Worm (Caenorhabditis elegans) whole organism, mixed stage, embryonic: ENCODE measurements around the gene EEED8.18.

Source experiments
- M03D4.4 ChIP-seq: sonication (generic microtip); optimal IDR thresholded peaks from 2 replicates; lab custom pipeline; 2017; ENCODE audit warnings: mild to moderate bottlenecking, missing genetic modification characterization, missing compliant biosample characterization
- ceh-83 ChIP-seq: fragments of 200-800 bp; sonication (Bioruptor generic); optimal IDR thresholded peaks from 2 replicates; lab custom pipeline; 2018; ENCODE audit warnings: mild to moderate bottlenecking, missing genetic modification characterization, missing compliant biosample characterization
- ces-1 ChIP-seq: fragments of 150-350 bp; optimal IDR thresholded peaks from 2 replicates; lab custom pipeline; 2014; ENCODE audit warnings: missing biosample characterization, missing genetic modification reagents, missing genetic modification characterization
- cnd-1 ChIP-seq: fragments of 200-800 bp; sonication (Bioruptor generic); optimal IDR thresholded peaks from 2 replicates; lab custom pipeline; 2018; ENCODE audit warnings: mild to moderate bottlenecking, missing genetic modification characterization, missing compliant biosample characterization
- lin-32 ChIP-seq: fragments of 200-800 bp; sonication (Bioruptor generic); optimal IDR thresholded peaks from 2 replicates; lab custom pipeline; 2018; ENCODE audit warnings: mild to moderate bottlenecking, missing genetic modification characterization, missing compliant biosample characterization
- mab-5 ChIP-seq: fragments of 150-350 bp; optimal IDR thresholded peaks from 2 replicates; lab custom pipeline; 2014; ENCODE audit warnings: missing biosample characterization, missing genetic modification characterization
- mep-1 ChIP-seq: fragments of 150-350 bp; optimal IDR thresholded peaks from 2 replicates; lab custom pipeline; 2017; ENCODE audit warnings: missing biosample characterization, missing genetic modification reagents, missing genetic modification characterization, inconsistent platforms
- nhr-237 ChIP-seq: fragments of 150-350 bp; optimal IDR thresholded peaks from 2 replicates; lab custom pipeline; 2014; ENCODE audit warnings: missing biosample characterization, missing genetic modification characterization
- sem-2 ChIP-seq: fragments of 200-800 bp; sonication (Bioruptor generic); optimal IDR thresholded peaks from 2 replicates; lab custom pipeline; 2018; ENCODE audit warnings: mild to moderate bottlenecking, missing genetic modification characterization, missing compliant biosample characterization
- snpc-4 ChIP-seq: fragments of 150-350 bp; optimal IDR thresholded peaks from 2 replicates; lab custom pipeline; 2014; ENCODE audit warnings: missing biosample characterization, missing genetic modification characterization
- unc-120 ChIP-seq: sonication (generic microtip); optimal IDR thresholded peaks from 2 replicates; lab custom pipeline; 2017; ENCODE audit warnings: missing genetic modification characterization, missing compliant biosample characterization; ENCODE audit not compliant: poor library complexity, severe bottlenecking
- unc-62 ChIP-seq: fragments of 150-350 bp; optimal IDR thresholded peaks from 2 replicates; lab custom pipeline; 2014; ENCODE audit warnings: missing biosample characterization, missing genetic modification reagents, missing genetic modification characterization

Gene EEED8.18

ce11 chrII:5365645-5366044 lies 46.8 kb downstream of the EEED8.18 start, which contains the start of gene F09E5.16:
Gene F09E5.16, minus strand, starts transcription at chrII:5365745.
- TF ChIP-seq ces-1: peak; percentile 21
- no peak for TF ChIP-seq cnd-1 (tag; lab: Kevin White, UChicago)

ce11 chrII:5364516-5364915 lies 47.9 kb downstream of the EEED8.18 start:
- TF ChIP-seq cnd-1 (tag; lab: Kevin White, UChicago): no peak
- no peak for TF ChIP-seq nhr-237 (tag; lab: Kevin White, UChicago)
- no peak for TF ChIP-seq mab-5 (tag; lab: Kevin White, UChicago)
- TF ChIP-seq sem-2 (GFP tag; lab: Kevin White, UChicago): no peak
- TF ChIP-seq unc-62: no peak
- TF ChIP-seq snpc-4 (tag; lab: Kevin White, UChicago): no peak
- no peak for TF ChIP-seq M03D4.4 (tag; lab: Kevin White, UChicago)
- no peak for TF ChIP-seq unc-120 (tag; lab: Kevin White, UChicago)
- TF ChIP-seq mep-1 (tag; lab: Kevin White, UChicago): no peak
- TF ChIP-seq lin-32 (GFP tag; lab: Kevin White, UChicago): no peak
- no peak for TF ChIP-seq ceh-83 (GFP tag; lab: Kevin White, UChicago)
